Fruit fly (Drosophila melanogaster): ENCODE results near the gene Nprl3.

DNA sequence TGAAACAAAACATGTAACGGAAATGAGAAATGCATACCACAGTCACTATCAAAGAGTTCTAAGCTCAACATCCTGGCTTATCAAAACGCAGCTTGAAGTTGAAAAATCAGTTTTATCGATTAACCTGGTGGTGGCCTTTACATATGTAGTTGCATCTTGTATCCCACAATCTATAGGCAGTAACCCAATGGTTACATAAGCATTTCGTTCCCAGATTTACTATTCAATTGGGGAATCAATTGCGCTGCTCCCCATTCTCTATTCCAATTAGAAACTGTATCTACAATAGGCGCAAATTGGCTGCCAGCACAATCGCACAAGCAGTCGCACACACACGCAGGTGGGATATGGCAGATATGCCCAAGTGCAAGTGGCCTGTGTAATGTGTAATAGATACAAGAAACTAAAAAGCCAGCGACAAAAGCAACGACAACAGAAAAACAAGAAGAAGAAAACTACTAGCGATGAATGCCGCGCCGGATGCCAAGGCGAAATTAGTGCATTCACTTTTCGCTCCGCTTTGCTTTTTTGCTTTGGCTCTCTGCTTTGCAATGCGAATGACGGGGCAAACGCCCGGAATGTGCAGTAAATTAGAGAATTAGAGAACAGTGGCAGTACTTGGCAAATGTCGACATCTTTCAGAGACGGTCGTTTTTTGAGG lies 4.1 kb upstream of the Nprl3 start:
- TF ChIP-seq pan (optimal IDR thresholded peaks at IDR 0.05) (no peak), CG8478 (optimal IDR thresholded peaks at IDR 0.05) (no peak), usp (GFP tag; optimal IDR thresholded peaks at IDR 0.05) (no peak), EcR (GFP tag; optimal IDR thresholded peaks at IDR 0.05) (no peak)

Data from whole organism.